Worm (Caenorhabditis elegans): ENCODE measurements around the gene F07G6.2.

DNA sequence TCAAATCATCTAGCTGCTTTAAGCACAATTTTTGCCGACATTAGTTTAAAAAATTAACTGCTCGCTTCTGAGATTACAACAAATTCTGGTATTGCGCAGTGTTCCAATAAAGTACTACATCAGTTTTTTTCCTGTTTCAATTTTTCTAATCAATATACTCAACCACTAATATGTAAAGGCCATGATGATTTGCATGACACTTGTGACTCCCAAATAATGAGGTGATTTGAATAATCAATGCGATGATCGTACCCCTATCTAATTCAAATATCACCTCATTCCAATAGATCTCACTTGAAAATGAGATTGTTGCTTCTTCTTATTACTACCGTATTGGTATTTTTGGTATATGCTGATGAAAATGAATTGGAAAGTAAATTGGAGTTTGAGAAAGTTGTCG, at the start of gene F07G6.2:
- TF ChIP-seq mep-1 (tag; optimal IDR thresholded peaks at IDR 0.05) = no peak
- no peak for TF ChIP-seq ztf-11 (tag; optimal IDR thresholded peaks at IDR 0.05)
- no peak for TF ChIP-seq unc-62 (GFP tag; optimal IDR thresholded peaks at IDR 0.05)
- TF ChIP-seq nhr-28 (tag; optimal IDR thresholded peaks at IDR 0.05) = no peak
- no peak for TF ChIP-seq pha-4 (tag; optimal IDR thresholded peaks at IDR 0.05)
- no peak for TF ChIP-seq ceh-83 (GFP tag; optimal IDR thresholded peaks at IDR 0.05)
- no peak for TF ChIP-seq nhr-12 (tag; optimal IDR thresholded peaks at IDR 0.05)
- no peak for TF ChIP-seq unc-39 (tag; optimal IDR thresholded peaks at IDR 0.05)
- no peak for TF ChIP-seq lsy-2 (tag; optimal IDR thresholded peaks at IDR 0.05)
- no peak for TF ChIP-seq tbx-8 (GFP tag; optimal IDR thresholded peaks at IDR 0.05)
- no peak for TF ChIP-seq elt-3 (tag; optimal IDR thresholded peaks at IDR 0.05)
- TF ChIP-seq ceh-43 (GFP tag; optimal IDR thresholded peaks at IDR 0.05) = no peak
- no peak for TF ChIP-seq snpc-4 (tag; optimal IDR thresholded peaks at IDR 0.05)
- no peak for TF ChIP-seq hlh-1 (tag; optimal IDR thresholded peaks at IDR 0.05)

Data from whole organism, mixed stage, embryonic.